Worm (Caenorhabditis elegans): Measurements from ENCODE around the gene Y17G7B.22.

- TF ChIP-seq lir-3 (tag; optimal IDR thresholded peaks at IDR 0.05) (no peak), dmd-9 (GFP tag; IDR thresholded peaks at IDR 0.05) (0 out of 2 replicates have a peak, but pooled peaks have one; percentile 21), ZK337.2 (GFP tag; IDR thresholded peaks at IDR 0.05) (no peak), pha-4 (GFP tag; IDR thresholded peaks at IDR 0.05) (no peak), pha-4 (tag; optimal IDR thresholded peaks at IDR 0.05) (no peak), lin-15B (tag; optimal IDR thresholded peaks at IDR 0.05) (no peak)
Observed at ce11 chrII:12098716-12099115, 30.9 kb downstream of the Y17G7B.22 start.

All from whole organism, L4 larva.